Worm (Caenorhabditis elegans) whole organism, mixed stage, embryonic: ENCODE results near the gene zgpa-1.
A peak's percentile ranks its signal among the peaks of the same experiment; 100 is the strongest.

Experiments used
- M03D4.4 ChIP-seq: sonication (generic microtip); optimal IDR thresholded peaks from 2 replicates; lab custom pipeline; 2017; ENCODE audit warnings: mild to moderate bottlenecking, missing genetic modification characterization, missing compliant biosample characterization
- bed-3 ChIP-seq: fragments of 200-800 bp; sonication (Bioruptor generic); optimal IDR thresholded peaks from 3 replicates; lab custom pipeline; 2018; ENCODE audit warnings: mild to moderate bottlenecking, missing genetic modification characterization, moderate library complexity, missing compliant biosample characterization
- blmp-1 ChIP-seq: fragments of 150-350 bp; optimal IDR thresholded peaks from 2 replicates; lab custom pipeline; 2014; ENCODE audit warnings: missing biosample characterization, missing genetic modification characterization
- ceh-39 ChIP-seq: fragments of 150-350 bp; optimal IDR thresholded peaks from 2 replicates; lab custom pipeline; 2014; ENCODE audit warnings: missing biosample characterization, missing genetic modification characterization
- ceh-43 ChIP-seq: fragments of 200-800 bp; sonication (Bioruptor generic); optimal IDR thresholded peaks from 2 replicates; lab custom pipeline; 2018; ENCODE audit warnings: mild to moderate bottlenecking, missing genetic modification characterization, moderate library complexity, missing compliant biosample characterization
- ceh-83 ChIP-seq: fragments of 200-800 bp; sonication (Bioruptor generic); optimal IDR thresholded peaks from 2 replicates; lab custom pipeline; 2018; ENCODE audit warnings: mild to moderate bottlenecking, missing genetic modification characterization, missing compliant biosample characterization
- ces-1 ChIP-seq: fragments of 150-350 bp; optimal IDR thresholded peaks from 2 replicates; lab custom pipeline; 2014; ENCODE audit warnings: missing biosample characterization, missing genetic modification reagents, missing genetic modification characterization
- cnd-1 ChIP-seq: fragments of 200-800 bp; sonication (Bioruptor generic); optimal IDR thresholded peaks from 2 replicates; lab custom pipeline; 2018; ENCODE audit warnings: mild to moderate bottlenecking, missing genetic modification characterization, missing compliant biosample characterization
- drap-1 ChIP-seq: fragments of 200-800 bp; sonication (Bioruptor generic); optimal IDR thresholded peaks from 3 replicates; lab custom pipeline; 2018; ENCODE audit warnings: mild to moderate bottlenecking, missing genetic modification characterization, missing compliant biosample characterization
- elt-1 ChIP-seq: sonication (generic microtip); optimal IDR thresholded peaks from 2 replicates; lab custom pipeline; 2017; ENCODE audit warnings: missing genetic modification characterization, mild to moderate bottlenecking, missing compliant biosample characterization, antibody characterized with exemption, moderate library complexity, borderline replicate concordance; ENCODE audit not compliant: insufficient read depth
- elt-3 ChIP-seq: fragments of 150-350 bp; optimal IDR thresholded peaks from 2 replicates; lab custom pipeline; 2014; ENCODE audit warnings: missing biosample characterization, missing genetic modification characterization
- flh-1 ChIP-seq: fragments of 200-800 bp; sonication (Bioruptor generic); optimal IDR thresholded peaks from 2 replicates; lab custom pipeline; 2018; ENCODE audit warnings: mild to moderate bottlenecking, missing genetic modification characterization, moderate library complexity, missing compliant biosample characterization
- ham-2 ChIP-seq: fragments of 200-800 bp; sonication (Bioruptor generic); optimal IDR thresholded peaks from 2 replicates; lab custom pipeline; 2018; ENCODE audit warnings: mild to moderate bottlenecking, missing genetic modification characterization, missing compliant biosample characterization
- hlh-1 ChIP-seq: fragments of 150-350 bp; optimal IDR thresholded peaks from 2 replicates; lab custom pipeline; 2014; ENCODE audit warnings: missing biosample characterization, missing genetic modification reagents, missing genetic modification characterization
- lin-13 ChIP-seq: fragments of 150-350 bp; optimal IDR thresholded peaks from 2 replicates; lab custom pipeline; 2014; ENCODE audit warnings: missing biosample characterization, missing genetic modification characterization
- lin-32 ChIP-seq: fragments of 200-800 bp; sonication (Bioruptor generic); optimal IDR thresholded peaks from 2 replicates; lab custom pipeline; 2018; ENCODE audit warnings: mild to moderate bottlenecking, missing genetic modification characterization, missing compliant biosample characterization
- lsy-2 ChIP-seq: fragments of 150-350 bp; optimal IDR thresholded peaks from 2 replicates; lab custom pipeline; 2014; ENCODE audit warnings: missing biosample characterization, missing genetic modification characterization
- mab-5 ChIP-seq: fragments of 150-350 bp; optimal IDR thresholded peaks from 2 replicates; lab custom pipeline; 2014; ENCODE audit warnings: missing biosample characterization, missing genetic modification characterization
- mep-1 ChIP-seq: fragments of 150-350 bp; optimal IDR thresholded peaks from 2 replicates; lab custom pipeline; 2017; ENCODE audit warnings: missing biosample characterization, missing genetic modification reagents, missing genetic modification characterization, inconsistent platforms
- mls-2 ChIP-seq: sonication (generic microtip); optimal IDR thresholded peaks from 2 replicates; lab custom pipeline; 2016; ENCODE audit warnings: mild to moderate bottlenecking, missing genetic modification characterization, moderate library complexity, missing compliant biosample characterization
- nhr-12 ChIP-seq: fragments of 150-350 bp; optimal IDR thresholded peaks from 2 replicates; lab custom pipeline; 2014; ENCODE audit warnings: missing biosample characterization, missing genetic modification characterization
- nhr-2 ChIP-seq: fragments of 150-350 bp; optimal IDR thresholded peaks from 2 replicates; lab custom pipeline; 2014; ENCODE audit warnings: missing biosample characterization, missing genetic modification characterization
- nhr-237 ChIP-seq: fragments of 150-350 bp; optimal IDR thresholded peaks from 2 replicates; lab custom pipeline; 2014; ENCODE audit warnings: missing biosample characterization, missing genetic modification characterization
- nhr-28 ChIP-seq: fragments of 150-350 bp; optimal IDR thresholded peaks from 2 replicates; lab custom pipeline; 2014; ENCODE audit warnings: missing biosample characterization, missing genetic modification characterization
- nhr-76 ChIP-seq: sonication (generic microtip); optimal IDR thresholded peaks from 2 replicates; lab custom pipeline; 2017; ENCODE audit warnings: missing biosample characterization, missing genetic modification characterization
- pha-4 ChIP-seq: fragments of 150-350 bp; optimal IDR thresholded peaks from 2 replicates; lab custom pipeline; 2018; ENCODE audit warnings: missing biosample characterization, missing genetic modification reagents, missing genetic modification characterization
- sem-2 ChIP-seq: fragments of 200-800 bp; sonication (Bioruptor generic); optimal IDR thresholded peaks from 2 replicates; lab custom pipeline; 2018; ENCODE audit warnings: mild to moderate bottlenecking, missing genetic modification characterization, missing compliant biosample characterization
- snpc-4 ChIP-seq: fragments of 150-350 bp; optimal IDR thresholded peaks from 2 replicates; lab custom pipeline; 2014; ENCODE audit warnings: missing biosample characterization, missing genetic modification characterization
- sptf-1 ChIP-seq: sonication (generic microtip); optimal IDR thresholded peaks from 2 replicates; lab custom pipeline; 2017; ENCODE audit warnings: mild to moderate bottlenecking, missing genetic modification characterization, moderate library complexity, missing compliant biosample characterization
- tbx-8 ChIP-seq: fragments of 200-800 bp; sonication (Bioruptor generic); optimal IDR thresholded peaks from 2 replicates; lab custom pipeline; 2018; ENCODE audit warnings: mild to moderate bottlenecking, missing genetic modification characterization, moderate library complexity, missing compliant biosample characterization
- unc-120 ChIP-seq: sonication (generic microtip); optimal IDR thresholded peaks from 2 replicates; lab custom pipeline; 2017; ENCODE audit warnings: missing genetic modification characterization, missing compliant biosample characterization; ENCODE audit not compliant: poor library complexity, severe bottlenecking
- unc-39 ChIP-seq: fragments of 150-350 bp; optimal IDR thresholded peaks from 2 replicates; lab custom pipeline; 2014; ENCODE audit warnings: missing biosample characterization, missing genetic modification characterization
- unc-62 ChIP-seq: fragments of 150-350 bp; optimal IDR thresholded peaks from 2 replicates; lab custom pipeline; 2014; ENCODE audit warnings: missing biosample characterization, missing genetic modification reagents, missing genetic modification characterization
- zip-8 ChIP-seq: fragments of 150-350 bp; optimal IDR thresholded peaks from 2 replicates; lab custom pipeline; 2014; ENCODE audit warnings: missing biosample characterization, missing genetic modification characterization
- ztf-11 ChIP-seq: fragments of 150-350 bp; optimal IDR thresholded peaks from 2 replicates; lab custom pipeline; 2014; ENCODE audit warnings: missing biosample characterization, missing genetic modification characterization

Gene zgpa-1

DNA sequence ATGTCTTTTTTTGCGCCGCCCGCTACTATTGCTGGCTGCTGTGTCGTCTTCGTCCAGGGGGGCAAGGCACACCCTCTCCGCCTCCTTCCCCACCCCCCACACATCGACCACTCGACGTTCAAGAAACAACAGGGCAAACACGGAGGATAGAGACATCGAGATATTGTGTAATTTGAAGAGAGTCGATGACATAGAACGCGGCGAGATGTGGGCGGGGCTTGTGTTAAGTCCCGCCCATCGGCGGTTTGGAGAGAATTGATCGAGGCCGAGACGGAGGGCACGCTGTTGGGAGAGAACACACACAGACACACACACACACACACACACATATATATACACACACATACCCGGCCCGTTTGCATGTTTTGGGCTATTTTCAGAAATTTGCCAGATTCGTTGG is 33.0 kb upstream of the zgpa-1 start:
- TF ChIP-seq nhr-237 (tag; lab: Kevin White, UChicago) (no peak), tbx-8 (GFP tag; lab: Kevin White, UChicago) (no peak), drap-1 (GFP tag; lab: Kevin White, UChicago) (peak; percentile 76), elt-1 (tag; lab: Kevin White, UChicago) (no peak), snpc-4 (no peak), blmp-1 (tag; lab: Kevin White, UChicago) (no peak), sem-2 (no peak), mls-2 (tag; lab: Kevin White, UChicago) (peak; percentile 83), nhr-2 (tag; lab: Kevin White, UChicago) (peak; percentile 13), lsy-2 (tag; lab: Kevin White, UChicago) (peak; percentile 39), ceh-43 (GFP tag; lab: Kevin White, UChicago) (peak; percentile 18), sptf-1 (tag; lab: Kevin White, UChicago) (peak; percentile 84), bed-3 (GFP tag; lab: Kevin White, UChicago) (no peak), hlh-1 (tag; lab: Kevin White, UChicago) (peak; percentile 55), pha-4 (tag; lab: Kevin White, UChicago) (peak; percentile 59), cnd-1 (tag; lab: Kevin White, UChicago) (peak; percentile 46), ceh-39 (no peak), zip-8 (tag; lab: Kevin White, UChicago) (no peak), lin-13 (no peak), ztf-11 (peak; percentile 67), unc-120 (peak; percentile 75), elt-3 (tag; lab: Kevin White, UChicago) (no peak), unc-62 (peak; percentile 52), flh-1 (GFP tag; lab: Kevin White, UChicago) (no peak), M03D4.4 (tag; lab: Kevin White, UChicago) (peak; percentile 41), mab-5 (tag; lab: Kevin White, UChicago) (no peak), nhr-12 (tag; lab: Kevin White, UChicago) (no peak), lin-32 (GFP tag; lab: Kevin White, UChicago) (no peak), unc-39 (tag; lab: Kevin White, UChicago) (no peak), nhr-28 (no peak), ceh-83 (GFP tag; lab: Kevin White, UChicago) (no peak), ham-2 (peak; percentile 43), mep-1 (peak; percentile 68), nhr-76 (no peak), ces-1 (GFP tag; lab: Kevin White, UChicago) (peak; percentile 55)

DNA sequence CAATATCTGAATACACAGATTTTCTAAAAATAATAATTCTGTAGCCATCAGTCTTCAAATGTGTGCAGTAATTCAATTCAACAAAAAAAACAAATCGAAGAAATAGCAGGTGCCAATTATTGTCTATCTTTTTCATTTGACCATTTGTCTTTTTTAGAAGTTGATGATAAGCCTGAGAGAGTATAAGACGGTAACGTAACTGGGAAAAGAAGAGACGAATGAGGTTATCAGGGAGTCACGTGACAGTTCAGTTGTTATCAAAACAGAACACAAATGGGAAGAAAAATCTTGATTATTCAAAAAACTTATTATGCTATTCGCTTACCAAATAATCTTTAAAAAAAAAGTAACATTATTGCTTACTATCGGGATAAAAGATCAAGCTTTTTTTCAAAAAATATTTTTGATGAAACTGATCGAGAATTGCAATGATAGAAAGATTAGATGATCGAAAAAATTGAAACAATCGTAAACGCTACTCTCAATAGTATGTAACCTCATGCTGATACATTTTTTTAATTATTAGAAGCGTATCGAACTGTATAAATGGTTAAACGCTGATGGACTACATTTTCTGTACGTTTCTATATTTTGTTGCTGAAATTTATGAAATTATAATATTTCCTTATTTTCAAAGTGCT is 31.8 kb upstream of the zgpa-1 start:
- TF ChIP-seq sptf-1 (tag; lab: Kevin White, UChicago) (no peak), lsy-2 (tag; lab: Kevin White, UChicago) (no peak), ceh-83 (GFP tag; lab: Kevin White, UChicago) (no peak), bed-3 (GFP tag; lab: Kevin White, UChicago) (no peak), flh-1 (GFP tag; lab: Kevin White, UChicago) (no peak), mep-1 (no peak), nhr-12 (tag; lab: Kevin White, UChicago) (no peak), nhr-2 (tag; lab: Kevin White, UChicago) (no peak), nhr-76 (no peak), ham-2 (no peak)

- TF ChIP-seq snpc-4 (no peak), ceh-39 (no peak), mls-2 (tag; lab: Kevin White, UChicago) (no peak), blmp-1 (tag; lab: Kevin White, UChicago) (no peak), mep-1 (no peak), unc-120 (no peak), drap-1 (GFP tag; lab: Kevin White, UChicago) (no peak), ceh-43 (GFP tag; lab: Kevin White, UChicago) (no peak), tbx-8 (GFP tag; lab: Kevin White, UChicago) (no peak), cnd-1 (tag; lab: Kevin White, UChicago) (no peak), nhr-76 (no peak), unc-39 (tag; lab: Kevin White, UChicago) (no peak), flh-1 (GFP tag; lab: Kevin White, UChicago) (no peak), unc-62 (no peak), sem-2 (no peak), mab-5 (tag; lab: Kevin White, UChicago) (no peak), ces-1 (GFP tag; lab: Kevin White, UChicago) (no peak), bed-3 (GFP tag; lab: Kevin White, UChicago) (no peak), ceh-83 (GFP tag; lab: Kevin White, UChicago) (no peak), sptf-1 (tag; lab: Kevin White, UChicago) (no peak)
These were observed 28.6 kb upstream of the zgpa-1 start for ce11 chrIV:7841218-7841617.
